Fruit fly (Drosophila melanogaster) whole organism, embryonic: ENCODE measurements around the gene Pex16.

Source experiments
- Bteb2 ChIP-seq: fragments of 200-800 bp; sonication (Bioruptor generic); optimal IDR thresholded peaks from 2 replicates; lab custom pipeline; 2016; ENCODE audit warnings: missing biosample characterization, missing genetic modification characterization
- CG13296 ChIP-seq: fragments of 200-800 bp; sonication (Bioruptor generic); optimal IDR thresholded peaks from 3 replicates; lab custom pipeline; 2018; ENCODE audit warnings: missing biosample characterization, mild to moderate bottlenecking, missing genetic modification characterization
- CG1529 ChIP-seq: fragments of 200-800 bp; sonication (Bioruptor generic); optimal IDR thresholded peaks from 3 replicates; lab custom pipeline; 2018; ENCODE audit warnings: missing biosample characterization, missing genetic modification characterization
- CG2120 ChIP-seq: fragments of 200-800 bp; sonication (Bioruptor generic); optimal IDR thresholded peaks from 3 replicates; lab custom pipeline; 2016; ENCODE audit warnings: missing biosample characterization, missing genetic modification characterization
- CG31441 ChIP-seq: fragments of 200-800 bp; sonication (Bioruptor generic); IDR thresholded peaks from 2 replicates; pipeline ENCODE4 v1.3.6; 2022; ENCODE audit warnings: missing biosample characterization, missing genetic modification characterization
- CG33213 ChIP-seq: fragments of 200-800 bp; sonication (Bioruptor generic); optimal IDR thresholded peaks from 3 replicates; lab custom pipeline; 2016; ENCODE audit warnings: missing biosample characterization, missing genetic modification characterization
- CG4282 ChIP-seq: fragments of 200-800 bp; sonication (Bioruptor generic); optimal IDR thresholded peaks from 2 replicates; lab custom pipeline; 2016; ENCODE audit warnings: missing biosample characterization, missing genetic modification characterization
- CG43689 ChIP-seq: fragments of 200-800 bp; sonication (Bioruptor generic); IDR thresholded peaks from 2 replicates; pipeline ENCODE4 v1.3.6; 2022; ENCODE audit warnings: missing biosample characterization, missing genetic modification characterization
- CG5180 ChIP-seq: fragments of 200-800 bp; sonication (Bioruptor generic); optimal IDR thresholded peaks from 3 replicates; lab custom pipeline; 2017; ENCODE audit warnings: missing biosample characterization, missing genetic modification characterization, mild to moderate bottlenecking, moderate library complexity, missing genetic modification reagents
- CG5953 ChIP-seq: fragments of 200-800 bp; sonication (Bioruptor generic); IDR thresholded peaks from 2 replicates; pipeline ENCODE4 v1.3.6; 2022; ENCODE audit warnings: missing biosample characterization, missing genetic modification characterization
- CG6175 ChIP-seq: fragments of 200-800 bp; sonication (Bioruptor generic); IDR thresholded peaks from 3 replicates; pipeline ENCODE4 v1.3.6; 2022; ENCODE audit warnings: missing biosample characterization, missing genetic modification characterization
- CG6254 ChIP-seq: fragments of 200-800 bp; sonication (Bioruptor generic); optimal IDR thresholded peaks from 3 replicates; lab custom pipeline; 2017; ENCODE audit warnings: mild to moderate bottlenecking, missing biosample characterization, missing genetic modification reagents, missing genetic modification characterization
- CG8924 ChIP-seq: fragments of 200-800 bp; optimal IDR thresholded peaks from 3 replicates; lab custom pipeline; 2019; ENCODE audit warnings: missing biosample characterization, mild to moderate bottlenecking, missing genetic modification characterization, moderate library complexity
- CrebB ChIP-seq: fragments of 200-800 bp; sonication (Bioruptor generic); optimal IDR thresholded peaks from 3 replicates; lab custom pipeline; 2018; ENCODE audit warnings: missing biosample characterization, mild to moderate bottlenecking, missing genetic modification characterization
- D19A ChIP-seq: fragments of 200-800 bp; optimal IDR thresholded peaks from 3 replicates; lab custom pipeline; 2019; ENCODE audit warnings: missing biosample characterization, mild to moderate bottlenecking, missing genetic modification characterization, moderate library complexity
- Dbx ChIP-seq: fragments of 200-800 bp; sonication (Bioruptor generic); IDR thresholded peaks from 3 replicates; pipeline ENCODE4 v1.3.6; 2022; ENCODE audit warnings: missing biosample characterization, missing genetic modification characterization
- Doc2 ChIP-seq: fragments of 200-800 bp; sonication (Bioruptor generic); IDR thresholded peaks from 2 replicates; pipeline ENCODE4 v1.3.6; 2022; ENCODE audit warnings: missing biosample characterization, missing genetic modification characterization
- Ets65A ChIP-seq: fragments of 200-800 bp; sonication (Bioruptor generic); peaks from one replicate; lab custom pipeline; 2016; ENCODE audit warnings: missing biosample characterization, missing genetic modification characterization
- Gsc ChIP-seq: fragments of 200-800 bp; sonication (Bioruptor generic); IDR thresholded peaks from 2 replicates; pipeline ENCODE4 v1.3.6; 2022; ENCODE audit warnings: missing biosample characterization, missing genetic modification characterization
- HmgZ ChIP-seq: fragments of 200-800 bp; sonication (Bioruptor generic); optimal IDR thresholded peaks from 2 replicates; lab custom pipeline; 2018; ENCODE audit warnings: missing biosample characterization, mild to moderate bottlenecking, missing genetic modification characterization
- Jarid2 ChIP-seq: fragments of 200-800 bp; sonication (Bioruptor generic); optimal IDR thresholded peaks from 3 replicates; lab custom pipeline; 2017; ENCODE audit warnings: mild to moderate bottlenecking, missing biosample characterization, missing genetic modification reagents, missing genetic modification characterization
- MTF-1 ChIP-seq: fragments of 200-800 bp; sonication (Bioruptor generic); optimal IDR thresholded peaks from 2 replicates; lab custom pipeline; 2018; ENCODE audit warnings: missing biosample characterization, mild to moderate bottlenecking, missing genetic modification characterization, borderline replicate concordance
- Max ChIP-seq: fragments of 200-800 bp; sonication (Bioruptor generic); optimal IDR thresholded peaks from 2 replicates; lab custom pipeline; 2016; ENCODE audit warnings: missing biosample characterization, mild to moderate bottlenecking, missing genetic modification characterization
- Med ChIP-seq: fragments of 200-800 bp; sonication (Bioruptor generic); peaks from one replicate; lab custom pipeline; 2016; ENCODE audit warnings: missing biosample characterization, missing genetic modification characterization, mild to moderate bottlenecking, inconsistent platforms, moderate library complexity
- Nf-YB ChIP-seq: fragments of 200-800 bp; sonication (Bioruptor generic); optimal IDR thresholded peaks from 3 replicates; lab custom pipeline; 2019; ENCODE audit warnings: missing biosample characterization, mild to moderate bottlenecking, missing genetic modification characterization, moderate library complexity
- Nf-YC ChIP-seq: fragments of 200-800 bp; optimal IDR thresholded peaks from 3 replicates; lab custom pipeline; 2019; ENCODE audit warnings: missing biosample characterization, mild to moderate bottlenecking, missing genetic modification characterization, moderate library complexity
- Six4 ChIP-seq: fragments of 200-800 bp; sonication (Bioruptor generic); optimal IDR thresholded peaks from 2 replicates; lab custom pipeline; 2016; ENCODE audit warnings: missing biosample characterization, missing genetic modification characterization
- ab ChIP-seq: fragments of 200-800 bp; sonication (Bioruptor generic); optimal IDR thresholded peaks from 2 replicates; lab custom pipeline; 2016; ENCODE audit warnings: missing biosample characterization, missing genetic modification characterization
- ash1 ChIP-seq: fragments of 200-800 bp; sonication (Bioruptor generic); optimal IDR thresholded peaks from 2 replicates; lab custom pipeline; 2018; ENCODE audit warnings: missing biosample characterization, mild to moderate bottlenecking, missing genetic modification characterization
- chif ChIP-seq, 2 experiments: fragments of 200-800 bp; sonication (Bioruptor generic); optimal IDR thresholded peaks; 3 replicates each; lab custom pipeline; 2016; ENCODE audit warnings: missing biosample characterization in 2 of 2, missing genetic modification characterization in 2 of 2
- corto ChIP-seq: fragments of 200-800 bp; sonication (Bioruptor generic); optimal IDR thresholded peaks from 2 replicates; lab custom pipeline; 2016; ENCODE audit warnings: missing biosample characterization, mild to moderate bottlenecking, missing genetic modification characterization, moderate library complexity
- crp ChIP-seq, 2 experiments: fragments of 200-800 bp; sonication (Bioruptor generic); optimal IDR thresholded peaks; 2 replicates in 1 of 2; 3 replicates in 1 of 2; lab custom pipeline; 2017; ENCODE audit warnings: missing biosample characterization in 2 of 2, missing genetic modification characterization in 2 of 2, mild to moderate bottlenecking in 1 of 2, moderate library complexity in 1 of 2
- disco-r ChIP-seq: fragments of 200-800 bp; sonication (Bioruptor generic); optimal IDR thresholded peaks from 2 replicates; lab custom pipeline; 2016; ENCODE audit warnings: missing biosample characterization, missing genetic modification characterization
- gsb-n ChIP-seq: fragments of 200-800 bp; sonication (Bioruptor generic); optimal IDR thresholded peaks from 3 replicates; lab custom pipeline; 2018; ENCODE audit warnings: missing biosample characterization, mild to moderate bottlenecking, missing genetic modification characterization
- insv ChIP-seq, 2 experiments: fragments of 200-800 bp; sonication (Bioruptor generic); optimal IDR thresholded peaks; 3 replicates each; lab custom pipeline; 2016 to 2018; ENCODE audit warnings: missing biosample characterization in 2 of 2, missing genetic modification characterization in 2 of 2
- kah ChIP-seq: fragments of 200-800 bp; sonication (Bioruptor generic); optimal IDR thresholded peaks from 2 replicates; lab custom pipeline; 2018; ENCODE audit warnings: missing biosample characterization, mild to moderate bottlenecking, missing genetic modification characterization
- lov ChIP-seq, 2 experiments: fragments of 200-800 bp in 1 of 2; fragments of >200 bp in 1 of 2; sonication (Bioruptor generic) in 1 of 2; IDR thresholded peaks in 1 of 2; optimal IDR thresholded peaks in 1 of 2; 2 replicates in 1 of 2; 3 replicates in 1 of 2; pipeline versions ENCODE4 v1.3.6 to Lab custom; 2017 to 2022; ENCODE audit warnings: missing biosample characterization in 1 of 2, missing genetic modification characterization in 1 of 2
- mirr ChIP-seq: fragments of 200-800 bp; sonication (Bioruptor generic); optimal IDR thresholded peaks from 3 replicates; lab custom pipeline; 2018; ENCODE audit warnings: missing biosample characterization, mild to moderate bottlenecking, missing genetic modification characterization
- nerfin-1 ChIP-seq: fragments of 200-800 bp; sonication (Bioruptor generic); optimal IDR thresholded peaks from 3 replicates; lab custom pipeline; 2019; ENCODE audit warnings: missing biosample characterization, mild to moderate bottlenecking, missing genetic modification characterization, moderate library complexity
- oc ChIP-seq: fragments of 200-800 bp; sonication (Bioruptor generic); optimal IDR thresholded peaks from 2 replicates; lab custom pipeline; 2018; ENCODE audit warnings: missing biosample characterization, mild to moderate bottlenecking, missing genetic modification characterization, moderate library complexity
- pfk ChIP-seq: fragments of 200-800 bp; sonication (Bioruptor generic); optimal IDR thresholded peaks from 2 replicates; lab custom pipeline; 2018; ENCODE audit warnings: missing biosample characterization, mild to moderate bottlenecking, missing genetic modification characterization, moderate library complexity
- phol ChIP-seq: fragments of 200-800 bp; sonication (Bioruptor generic); optimal IDR thresholded peaks from 3 replicates; lab custom pipeline; 2018; ENCODE audit warnings: missing biosample characterization, mild to moderate bottlenecking, missing genetic modification characterization, moderate library complexity
- pros ChIP-seq: fragments of 200-800 bp; sonication (Bioruptor generic); optimal IDR thresholded peaks from 3 replicates; lab custom pipeline; 2019; ENCODE audit warnings: missing biosample characterization, mild to moderate bottlenecking, missing genetic modification characterization, moderate library complexity
- sens ChIP-seq: fragments of 200-800 bp; sonication (Bioruptor generic); peaks from one replicate; lab custom pipeline; 2016; ENCODE audit warnings: missing biosample characterization, missing genetic modification characterization
- seq ChIP-seq: fragments of 200-800 bp; sonication (Bioruptor generic); IDR thresholded peaks from 2 replicates; pipeline ENCODE4 v1.3.6; 2022; ENCODE audit warnings: missing biosample characterization, missing genetic modification characterization
- zf30C ChIP-seq: fragments of 200-800 bp; sonication (Bioruptor generic); optimal IDR thresholded peaks from 3 replicates; lab custom pipeline; 2018; ENCODE audit warnings: missing biosample characterization, mild to moderate bottlenecking, missing genetic modification characterization

Pex16 gene

dm6 chr3L:20798325-20798846, 20.3 kb upstream of the Pex16 start, which contains the start of the genes CG3698 and tzn (continued):
- TF ChIP-seq insv (GFP tag; optimal IDR thresholded peaks at IDR 0.05; lab: Kevin White, UChicago) (peak in 1 of 2 experiments; percentile 81), corto (GFP tag; lab: Kevin White, UChicago) (no peak), phol (tag; lab: Kevin White, UChicago) (peak; percentile 94), CG6254 (GFP tag; lab: Kevin White, UChicago) (no peak), MTF-1 (GFP tag; lab: Kevin White, UChicago) (peak; percentile 98), oc (no peak), D19A (tag; lab: Kevin White, UChicago) (peak; percentile 71), ash1 (GFP tag; lab: Kevin White, UChicago) (peak; percentile 96), chif (GFP tag; optimal IDR thresholded peaks at IDR 0.05; lab: Kevin White, UChicago) (peak; percentile 79 to 87), Doc2 (GFP tag; lab: Robert Waterston, UW) (peak; percentile 62; the same call in 1 of the 2 replicates), CG8924 (tag; lab: Kevin White, UChicago) (peak; percentile 78), CG1529 (GFP tag; lab: Kevin White, UChicago) (peak; percentile 88), ab (GFP tag; lab: Kevin White, UChicago) (no peak), CG33213 (GFP tag; lab: Kevin White, UChicago) (peak; percentile 95), CG31441 (GFP tag; lab: Robert Waterston, UW) (no peak; the same call in 1 of the 2 replicates)

dm6 chr3L:20797379-20797778, 19.3 kb upstream of the Pex16 start:
- no peak for TF ChIP-seq CG5180 (GFP tag; lab: Kevin White, UChicago)
- TF ChIP-seq CG6175 (GFP tag; lab: Robert Waterston, UW) = 0 out of 3 replicates have a peak, but pooled peaks have one; percentile 20
- TF ChIP-seq Dbx (GFP tag; lab: Robert Waterston, UW) = 0 out of 3 replicates have a peak, but pooled peaks have one; percentile 13
- TF ChIP-seq CG13296 (GFP tag; lab: Kevin White, UChicago) = no peak
- TF ChIP-seq sens = peak; percentile 11
- no peak for TF ChIP-seq mirr
- no peak for TF ChIP-seq Max (GFP tag; lab: Kevin White, UChicago)
- TF ChIP-seq CG5953 (GFP tag; lab: Robert Waterston, UW) = 0 out of 2 replicates have a peak, but pooled peaks have one; percentile 11
- no peak for TF ChIP-seq CG4282 (GFP tag; lab: Kevin White, UChicago)
- TF ChIP-seq crp (GFP tag; optimal IDR thresholded peaks at IDR 0.05; lab: Kevin White, UChicago) = no peak
- TF ChIP-seq HmgZ (tag; lab: Kevin White, UChicago) = no peak
- TF ChIP-seq Gsc (GFP tag; lab: Robert Waterston, UW) = no peak
- no peak for TF ChIP-seq CrebB
- TF ChIP-seq lov (optimal IDR thresholded peaks at IDR 0.05; lab: Kevin White, UChicago) = no peak
- TF ChIP-seq lov (GFP tag; IDR thresholded peaks at IDR 0.05; lab: Robert Waterston, UW) = no peak
- TF ChIP-seq Med = peak; percentile 44
- TF ChIP-seq Ets65A (GFP tag; lab: Kevin White, UChicago) = peak; percentile 93
- TF ChIP-seq disco-r (GFP tag; lab: Kevin White, UChicago) = no peak
- TF ChIP-seq gsb-n = no peak
- no peak for TF ChIP-seq Bteb2 (GFP tag; lab: Kevin White, UChicago)

dm6 chr3L:20796757-20797156, 18.7 kb upstream of the Pex16 start:
- TF ChIP-seq seq (GFP tag; lab: Robert Waterston, UW) (peak; percentile 68; the same call in 1 of the 2 replicates), pros (GFP tag; lab: Kevin White, UChicago) (peak; percentile 70), nerfin-1 (tag; lab: Kevin White, UChicago) (peak; percentile 28), kah (GFP tag; lab: Kevin White, UChicago) (no peak), pfk (peak; percentile 98), zf30C (GFP tag; lab: Kevin White, UChicago) (peak; percentile 12), Nf-YC (tag; lab: Kevin White, UChicago) (peak; percentile 91), CG2120 (no peak), Jarid2 (GFP tag; lab: Kevin White, UChicago) (peak; percentile 3), CG43689 (no peak), Six4 (GFP tag; lab: Kevin White, UChicago) (peak; percentile 39), Nf-YB (GFP tag; lab: Kevin White, UChicago) (peak; percentile 86)
